Worm (Caenorhabditis elegans): ENCODE measurements around the gene srd-40.

DNA sequence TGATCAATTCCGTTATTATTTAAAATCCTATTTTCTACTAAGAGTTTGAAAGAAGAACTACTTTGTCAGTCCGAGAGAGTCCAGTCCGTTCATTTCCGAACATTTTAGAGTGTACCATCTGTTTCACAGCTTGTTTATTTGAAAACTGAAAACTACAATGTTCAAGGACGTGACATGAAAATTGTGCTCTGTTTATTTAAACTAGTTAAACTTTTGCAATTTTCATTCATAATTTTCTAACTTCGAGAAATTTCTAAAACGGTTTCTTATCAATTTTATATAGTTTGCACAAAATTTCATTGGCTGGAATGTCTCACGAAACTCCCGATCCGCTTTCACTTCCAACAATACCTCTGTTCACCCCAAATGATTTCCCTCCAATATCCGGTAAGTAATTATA lies 43.1 kb upstream of the srd-40 start, which contains the start of gene C04B4.1:
- no peak for TF ChIP-seq egl-13 (tag; optimal IDR thresholded peaks at IDR 0.05)
- TF ChIP-seq zag-1 (tag; optimal IDR thresholded peaks at IDR 0.05): no peak
- no peak for TF ChIP-seq lin-35 (GFP tag; optimal IDR thresholded peaks at IDR 0.05)
- TF ChIP-seq mep-1 (tag; optimal IDR thresholded peaks at IDR 0.05): no peak
- no peak for TF ChIP-seq alr-1 (tag; optimal IDR thresholded peaks at IDR 0.05; ENCODE audit: borderline replicate concordance)
- TF ChIP-seq tlp-1 (tag; optimal IDR thresholded peaks at IDR 0.05): no peak
- no peak for TF ChIP-seq ama-1 (optimal IDR thresholded peaks at IDR 0.05)
